Fruit fly (Drosophila melanogaster) whole organism, wandering third instar larva: ENCODE results near the gene RagA-B.

Experiments
- Abd-B ChIP-seq: fragments of >200 bp; optimal IDR thresholded peaks from 2 replicates; lab custom pipeline; 2017; ENCODE audit warnings: missing biosample characterization, missing genetic modification characterization
- CG32264 ChIP-seq: fragments of 200-800 bp; sonication (Bioruptor generic); optimal IDR thresholded peaks from 2 replicates; lab custom pipeline; 2016; ENCODE audit warnings: missing biosample characterization, missing genetic modification characterization
- CG9705 ChIP-seq: fragments of 200-800 bp; sonication (Bioruptor generic); optimal IDR thresholded peaks from 2 replicates; lab custom pipeline; 2018; ENCODE audit warnings: missing biosample characterization, mild to moderate bottlenecking, missing genetic modification characterization
- CrebA ChIP-seq: fragments of 200-800 bp; sonication (Bioruptor generic); optimal IDR thresholded peaks from 2 replicates; lab custom pipeline; 2016; ENCODE audit warnings: missing biosample characterization, mild to moderate bottlenecking, missing genetic modification characterization, borderline replicate concordance
- Dif ChIP-seq: fragments of 200-275, 200-300 bp; sonication (Bioruptor generic); optimal IDR thresholded peaks from 2 replicates; lab custom pipeline; 2018; ENCODE audit warnings: missing biosample characterization, missing genetic modification characterization; ENCODE audit not compliant: partially characterized antibody
- Hnf4 ChIP-seq: fragments of 200-800 bp; sonication (Bioruptor generic); optimal IDR thresholded peaks from 2 replicates; lab custom pipeline; 2016; ENCODE audit warnings: missing biosample characterization, mild to moderate bottlenecking, missing genetic modification characterization
- Hr78 ChIP-seq: fragments of >200 bp; optimal IDR thresholded peaks from 2 replicates; lab custom pipeline; 2017; ENCODE audit warnings: missing biosample characterization, missing genetic modification characterization
- Jra ChIP-seq: sonication (Bioruptor generic); optimal IDR thresholded peaks from 2 replicates; lab custom pipeline; 2016; ENCODE audit warnings: missing biosample characterization, missing genetic modification characterization
- Mio ChIP-seq: sonication (Bioruptor generic); optimal IDR thresholded peaks from 2 replicates; lab custom pipeline; 2016; ENCODE audit warnings: missing biosample characterization, missing genetic modification characterization
- Myc ChIP-seq: fragments of >200 bp; optimal IDR thresholded peaks from 2 replicates; lab custom pipeline; 2017
- N ChIP-seq: fragments of >200 bp; optimal IDR thresholded peaks from 2 replicates; lab custom pipeline; 2018; ENCODE audit warnings: missing biosample characterization, missing external identifiers, missing genetic modification characterization
- OdsH ChIP-seq: fragments of 200-800 bp; sonication (Bioruptor generic); optimal IDR thresholded peaks from 2 replicates; lab custom pipeline; 2016; ENCODE audit warnings: missing biosample characterization, mild to moderate bottlenecking, missing genetic modification characterization
- Vsx2 ChIP-seq: fragments of 200-300, 225-300 bp; sonication (Bioruptor generic); optimal IDR thresholded peaks from 2 replicates; lab custom pipeline; 2018; ENCODE audit warnings: missing biosample characterization, missing genetic modification characterization; ENCODE audit not compliant: partially characterized antibody
- brk ChIP-seq: fragments of 200-800 bp; sonication (Bioruptor generic); optimal IDR thresholded peaks from 2 replicates; lab custom pipeline; 2016; ENCODE audit warnings: missing biosample characterization, mild to moderate bottlenecking, missing genetic modification characterization
- dl ChIP-seq, 2 experiments: fragments of 175-275, 200-275 bp in 1 of 2; fragments of 200-275 bp in 1 of 2; sonication (Bioruptor generic); optimal IDR thresholded peaks; lab custom pipeline; 2018; ENCODE audit warnings: mild to moderate bottlenecking in 2 of 2, missing biosample characterization in 2 of 2, missing genetic modification characterization in 2 of 2, moderate library complexity in 2 of 2; ENCODE audit not compliant: partially characterized antibody in 2 of 2, insufficient read depth in 1 of 2
- dmrt93B ChIP-seq: fragments of 200-800 bp; sonication (Bioruptor generic); optimal IDR thresholded peaks from 2 replicates; lab custom pipeline; 2018; ENCODE audit warnings: missing biosample characterization, mild to moderate bottlenecking, missing genetic modification characterization
- dsf ChIP-seq: sonication (Bioruptor generic); optimal IDR thresholded peaks from 2 replicates; lab custom pipeline; 2016; ENCODE audit warnings: missing biosample characterization, missing genetic modification characterization, borderline replicate concordance
- ey ChIP-seq: fragments of 200-800 bp; sonication (Bioruptor generic); optimal IDR thresholded peaks from 2 replicates; lab custom pipeline; 2016; ENCODE audit warnings: missing biosample characterization, missing genetic modification characterization
- foxo ChIP-seq, 2 experiments: fragments of 200-800 bp; sonication (Bioruptor generic); optimal IDR thresholded peaks; 2 replicates in 1 of 2; 3 replicates in 1 of 2; lab custom pipeline; 2016 to 2017; ENCODE audit warnings: missing biosample characterization in 2 of 2, missing genetic modification characterization in 2 of 2
- fru ChIP-seq: fragments of 200-800 bp; sonication (Bioruptor generic); optimal IDR thresholded peaks from 3 replicates; lab custom pipeline; 2016; ENCODE audit warnings: missing biosample characterization, mild to moderate bottlenecking, missing genetic modification characterization
- jim ChIP-seq: fragments of 175-275, 200-325 bp; sonication (Bioruptor generic); optimal IDR thresholded peaks from 2 replicates; lab custom pipeline; 2016; ENCODE audit warnings: missing biosample characterization, mild to moderate bottlenecking, missing genetic modification characterization
- lola ChIP-seq: fragments of >200 bp; optimal IDR thresholded peaks from 2 replicates; lab custom pipeline; 2017; ENCODE audit warnings: missing biosample characterization, missing genetic modification characterization
- pan ChIP-seq: fragments of >200 bp; optimal IDR thresholded peaks from 2 replicates; lab custom pipeline; 2017
- psq ChIP-seq: fragments of 200-800 bp; sonication (Bioruptor generic); optimal IDR thresholded peaks from 3 replicates; lab custom pipeline; 2017; ENCODE audit warnings: missing biosample characterization, mild to moderate bottlenecking, missing genetic modification characterization, moderate library complexity
- rgr ChIP-seq: fragments of 200-800 bp; sonication (Bioruptor generic); optimal IDR thresholded peaks from 3 replicates; lab custom pipeline; 2016; ENCODE audit warnings: missing biosample characterization, mild to moderate bottlenecking, missing genetic modification characterization
- sage ChIP-seq: fragments of 200-800 bp; sonication (Bioruptor generic); optimal IDR thresholded peaks from 2 replicates; lab custom pipeline; 2016; ENCODE audit warnings: missing biosample characterization, mild to moderate bottlenecking, missing genetic modification characterization
- tai ChIP-seq: sonication (Bioruptor generic); optimal IDR thresholded peaks from 2 replicates; lab custom pipeline; 2016; ENCODE audit warnings: missing biosample characterization, missing genetic modification characterization
- usp ChIP-seq: fragments of >200 bp; optimal IDR thresholded peaks from 2 replicates; lab custom pipeline; 2017; ENCODE audit warnings: missing biosample characterization, missing genetic modification characterization

The RagA-B gene

DNA sequence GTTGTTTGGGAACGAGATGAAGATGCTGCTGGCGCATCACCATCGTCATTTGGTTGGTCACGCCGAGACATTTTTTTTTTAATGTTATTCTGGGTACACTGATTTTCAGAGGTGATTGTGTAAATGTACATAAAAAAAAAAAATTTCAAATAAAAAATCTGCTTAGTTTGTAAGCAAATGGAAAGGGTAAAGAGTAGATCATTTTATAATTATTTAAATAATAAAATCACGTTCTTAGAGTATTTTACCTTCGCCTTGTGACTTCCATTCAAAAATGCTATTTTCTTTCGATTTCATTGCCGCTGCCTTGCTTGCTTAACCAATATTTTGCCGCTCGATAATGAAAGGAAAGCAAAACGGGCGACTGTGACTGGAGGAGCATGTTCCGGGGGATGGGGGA is 5.3 kb downstream of the RagA-B start (continued):
- TF ChIP-seq Mio (GFP tag; lab: Kevin White, UChicago) (no peak), lola (no peak), brk (GFP tag; lab: Kevin White, UChicago) (peak; percentile 57), Myc (lab: Kevin White, UChicago) (no peak), OdsH (peak; percentile 32), jim (GFP tag; lab: Kevin White, UChicago) (no peak)

DNA sequence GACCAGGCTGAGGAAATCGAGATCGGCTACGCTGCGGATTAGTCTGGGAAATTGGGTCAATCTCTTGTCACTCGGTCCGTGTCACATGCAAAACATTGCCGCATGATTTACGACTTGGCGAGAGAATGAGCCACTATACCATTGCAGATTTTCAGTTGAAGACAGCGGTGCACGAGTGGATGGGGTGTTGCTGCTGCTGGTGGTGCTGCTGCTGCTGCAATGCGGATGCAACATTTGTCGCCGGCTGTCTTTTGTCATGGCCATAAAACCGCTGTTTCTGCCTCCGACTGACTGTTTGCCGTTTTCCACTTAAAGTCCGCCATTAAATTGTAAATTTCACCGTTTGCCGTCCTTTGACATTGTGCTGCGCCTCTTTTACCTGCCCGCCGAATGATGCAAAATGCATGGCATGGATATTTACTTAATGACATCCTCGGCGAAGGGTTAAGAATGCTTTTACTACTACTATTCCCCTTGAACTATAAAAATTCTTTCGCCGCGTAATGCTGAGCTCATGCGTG is 8.0 kb downstream of the RagA-B start:
- no peak for TF ChIP-seq CG32264 (GFP tag; lab: Kevin White, UChicago)
- TF ChIP-seq Dif (GFP tag; lab: Kevin White, UChicago): no peak
- TF ChIP-seq fru (GFP tag; lab: Kevin White, UChicago): no peak
- no peak for TF ChIP-seq N (GFP tag; lab: Kevin White, UChicago)
- no peak for TF ChIP-seq brk (GFP tag; lab: Kevin White, UChicago)
- TF ChIP-seq Jra (GFP tag; lab: Kevin White, UChicago): no peak
- no peak for TF ChIP-seq sage (GFP tag; lab: Kevin White, UChicago)
- TF ChIP-seq dl (GFP tag; optimal IDR thresholded peaks at IDR 0.05; lab: Kevin White, UChicago; ENCODE audit: insufficient read depth in 1 of 2, partially characterized antibody in 2 of 2): no peak
- TF ChIP-seq psq: no peak
- TF ChIP-seq, all 38 proteins: peak for 0

DNA sequence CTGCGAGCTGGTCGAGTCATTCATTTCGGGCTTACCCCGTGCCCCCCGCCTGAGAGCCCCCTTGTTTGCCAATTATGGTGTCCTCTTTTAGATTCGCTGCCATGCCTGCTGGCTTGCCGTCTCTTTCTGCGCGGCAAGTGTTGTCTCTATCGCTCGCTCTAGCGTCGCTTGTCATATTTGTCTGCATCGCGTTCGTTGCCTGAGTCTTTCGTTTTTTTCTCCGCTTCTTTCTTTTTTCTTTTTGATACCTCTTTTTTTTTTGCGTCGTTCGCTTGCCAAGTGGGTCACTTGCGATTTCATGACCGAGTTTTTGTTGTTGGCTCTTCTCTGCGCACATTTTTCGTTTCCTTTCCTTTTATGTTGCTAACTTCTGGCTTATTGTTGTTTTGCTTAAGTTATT is 12.3 kb downstream of the RagA-B start:
- TF ChIP-seq psq: peak; percentile 43
- TF ChIP-seq dsf (GFP tag; lab: Kevin White, UChicago): no peak

DNA sequence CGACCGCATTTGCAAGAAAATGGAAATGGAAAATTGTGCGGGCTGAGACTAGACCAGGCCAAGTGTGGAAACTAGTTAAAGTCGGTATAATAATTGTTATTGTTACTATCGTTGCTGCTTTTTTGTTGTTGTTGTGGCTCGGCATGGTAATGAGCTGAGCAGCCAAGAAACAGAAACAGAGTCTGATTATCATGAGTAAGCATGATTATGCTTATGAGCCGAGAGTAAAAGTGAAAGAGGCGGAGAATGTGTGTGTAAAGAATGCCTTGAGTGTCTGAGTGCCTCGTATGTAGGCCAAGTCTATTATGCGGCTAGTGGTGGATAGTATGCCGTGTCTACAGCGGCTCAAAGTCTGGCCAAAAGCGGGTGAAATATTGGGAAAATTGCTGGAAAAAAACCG is 13.4 kb downstream of the RagA-B start:
- TF ChIP-seq foxo (GFP tag; optimal IDR thresholded peaks at IDR 0.05; lab: Kevin White, UChicago) (no peak), CG9705 (no peak), N (GFP tag; lab: Kevin White, UChicago) (no peak), psq (no peak)
- TF ChIP-seq, all 38 proteins: peak for 0

dm6 chr3R:8969926-8970306 is 14.2 kb downstream of the RagA-B start:
- TF ChIP-seq dl (GFP tag; optimal IDR thresholded peaks at IDR 0.05; lab: Kevin White, UChicago; ENCODE audit: insufficient read depth in 1 of 2, partially characterized antibody in 2 of 2): no peak
- TF ChIP-seq Vsx2 (GFP tag; lab: Kevin White, UChicago): no peak
- no peak for TF ChIP-seq dmrt93B (GFP tag; lab: Kevin White, UChicago)
- TF ChIP-seq tai: no peak
- TF ChIP-seq fru (GFP tag; lab: Kevin White, UChicago): no peak
- TF ChIP-seq Jra (GFP tag; lab: Kevin White, UChicago): no peak
- no peak for TF ChIP-seq Hr78 (GFP tag; lab: Kevin White, UChicago)
- TF ChIP-seq Myc (lab: Kevin White, UChicago): no peak
- no peak for TF ChIP-seq usp
- TF ChIP-seq CrebA (GFP tag; lab: Kevin White, UChicago): no peak
- TF ChIP-seq Hnf4 (GFP tag; lab: Kevin White, UChicago): no peak
- TF ChIP-seq lola: no peak
- TF ChIP-seq CG9705: no peak
- TF ChIP-seq rgr (GFP tag; lab: Kevin White, UChicago): no peak
- no peak for TF ChIP-seq jim (GFP tag; lab: Kevin White, UChicago)
- no peak for TF ChIP-seq ey (GFP tag; lab: Kevin White, UChicago)
- TF ChIP-seq OdsH: no peak

- TF ChIP-seq Abd-B (GFP tag; lab: Kevin White, UChicago) (no peak), psq (peak; percentile 88), fru (GFP tag; lab: Kevin White, UChicago) (peak; percentile 28), pan (lab: Kevin White, UChicago) (no peak)
These were observed 14.7 kb downstream of the RagA-B start for dm6 chr3R:8969301-8969925.
